Fruit fly (Drosophila melanogaster) whole organism, pupa: ENCODE measurements around the gene Caf1-55.

Source experiments
- CG10348 ChIP-seq: fragments of 200-800 bp; sonication (Bioruptor generic); IDR thresholded peaks from 2 replicates; pipeline ENCODE4 v1.3.6; 2022; ENCODE audit warnings: missing biosample characterization, missing genetic modification characterization
- CG12605 ChIP-seq: fragments of 200-800 bp; sonication (Bioruptor generic); IDR thresholded peaks from 2 replicates; pipeline ENCODE4 v1.3.6; 2022; ENCODE audit warnings: missing biosample characterization, missing genetic modification characterization
- CG13204 ChIP-seq: fragments of 200-800 bp; sonication (Bioruptor generic); optimal IDR thresholded peaks from 2 replicates; lab custom pipeline; 2018; ENCODE audit warnings: missing biosample characterization, mild to moderate bottlenecking, missing genetic modification characterization, moderate library complexity
- CG14655 ChIP-seq: fragments of 200-800 bp; sonication (Bioruptor generic); optimal IDR thresholded peaks from 3 replicates; lab custom pipeline; 2017; ENCODE audit warnings: mild to moderate bottlenecking, missing biosample characterization, missing genetic modification reagents, missing genetic modification characterization
- CG15710 ChIP-seq: fragments of 200-800 bp; sonication (Bioruptor generic); optimal IDR thresholded peaks from 2 replicates; lab custom pipeline; 2018; ENCODE audit warnings: missing biosample characterization, mild to moderate bottlenecking, missing genetic modification characterization, moderate library complexity
- CG17806 ChIP-seq: fragments of 200-800 bp; sonication (Bioruptor generic); optimal IDR thresholded peaks from 2 replicates; lab custom pipeline; 2018; ENCODE audit warnings: missing biosample characterization, mild to moderate bottlenecking, missing genetic modification characterization, moderate library complexity
- CG32121 ChIP-seq: fragments of 200-800 bp; sonication (Bioruptor generic); IDR thresholded peaks from 2 replicates; pipeline ENCODE4 v1.3.6; 2022; ENCODE audit warnings: missing biosample characterization, missing genetic modification characterization
- CG34367 ChIP-seq: fragments of 200-800 bp; sonication (Bioruptor generic); optimal IDR thresholded peaks from 2 replicates; lab custom pipeline; 2018; ENCODE audit warnings: missing biosample characterization, mild to moderate bottlenecking, missing genetic modification characterization
- CG4496 ChIP-seq: fragments of 200-800 bp; sonication (Bioruptor generic); IDR thresholded peaks from 3 replicates; pipeline ENCODE4 v1.3.6; 2022; ENCODE audit warnings: missing biosample characterization, missing genetic modification characterization
- CG8159 ChIP-seq: fragments of 200-800 bp; sonication (Bioruptor generic); optimal IDR thresholded peaks from 3 replicates; lab custom pipeline; 2018; ENCODE audit warnings: missing biosample characterization, mild to moderate bottlenecking, missing genetic modification characterization, moderate library complexity
- CG8301 ChIP-seq: fragments of 200-800 bp; sonication (Bioruptor generic); optimal IDR thresholded peaks from 2 replicates; lab custom pipeline; 2018; ENCODE audit warnings: missing biosample characterization, mild to moderate bottlenecking, missing genetic modification characterization
- CG9948 ChIP-seq: fragments of 200-800 bp; sonication (Bioruptor generic); optimal IDR thresholded peaks from 2 replicates; lab custom pipeline; 2018; ENCODE audit warnings: missing biosample characterization, mild to moderate bottlenecking, missing genetic modification characterization, moderate library complexity
- D1 ChIP-seq: fragments of 200-800 bp; sonication (Bioruptor generic); optimal IDR thresholded peaks from 2 replicates; lab custom pipeline; 2018; ENCODE audit warnings: missing biosample characterization, mild to moderate bottlenecking, missing genetic modification characterization, moderate library complexity
- EcR ChIP-seq: fragments of 200-800 bp; sonication (Bioruptor generic); optimal IDR thresholded peaks from 3 replicates; lab custom pipeline; 2019; ENCODE audit warnings: missing biosample characterization, missing genetic modification characterization, mild to moderate bottlenecking, moderate library complexity, missing genetic modification reagents
- Ets98B ChIP-seq: fragments of 200-800 bp; sonication (Bioruptor generic); IDR thresholded peaks from 2 replicates; pipeline ENCODE4 v1.3.6; 2022; ENCODE audit warnings: missing biosample characterization, missing genetic modification characterization
- Pif1A ChIP-seq: fragments of 200-800 bp; sonication (Bioruptor generic); optimal IDR thresholded peaks from 3 replicates; lab custom pipeline; 2016; ENCODE audit warnings: missing biosample characterization, missing genetic modification characterization
- Pif1B ChIP-seq: fragments of 200-800 bp; sonication (Bioruptor generic); optimal IDR thresholded peaks from 3 replicates; lab custom pipeline; 2016; ENCODE audit warnings: missing biosample characterization, missing genetic modification characterization
- Snoo ChIP-seq: fragments of 200-800 bp; sonication (Bioruptor generic); optimal IDR thresholded peaks from 3 replicates; lab custom pipeline; 2017; ENCODE audit warnings: missing biosample characterization, mild to moderate bottlenecking, missing genetic modification characterization, inconsistent platforms
- fd96Ca ChIP-seq: fragments of 200-800 bp; sonication (Bioruptor generic); IDR thresholded peaks from 3 replicates; pipeline ENCODE4 v1.3.6; 2022; ENCODE audit warnings: missing biosample characterization, missing genetic modification characterization
- gl ChIP-seq: fragments of 200-800 bp; sonication (Bioruptor generic); optimal IDR thresholded peaks from 2 replicates; lab custom pipeline; 2018; ENCODE audit warnings: missing biosample characterization, mild to moderate bottlenecking, missing genetic modification characterization
- rn ChIP-seq: fragments of 200-800 bp; sonication (Bioruptor generic); IDR thresholded peaks from 2 replicates; pipeline ENCODE4 v1.3.6; 2022; ENCODE audit warnings: missing biosample characterization, missing genetic modification characterization

The Caf1-55 gene

DNA sequence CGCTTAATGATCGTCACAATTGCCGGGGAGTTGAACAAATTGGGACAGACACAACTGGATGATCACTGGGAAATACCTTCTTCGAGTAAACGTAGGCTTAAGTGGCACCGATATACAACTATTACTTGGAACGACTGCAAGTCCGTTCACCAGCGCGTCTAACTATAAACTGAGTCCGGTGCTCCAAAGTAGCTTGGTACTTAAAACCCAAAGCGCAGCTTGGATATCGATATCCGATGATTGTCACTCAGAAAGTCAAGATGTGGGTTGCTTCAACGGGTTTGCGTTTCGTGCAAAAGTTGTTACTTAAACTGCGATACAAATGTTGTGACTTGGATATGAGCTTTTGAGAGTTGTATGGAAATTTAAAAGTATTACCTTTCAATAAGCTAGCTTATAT, 19.1 kb upstream of the Caf1-55 start, which contains the start of gene Spn88Ea:
Gene Spn88Ea, minus strand, starts transcription at position 175 of the 400 bp plus-strand sequence.
- TF ChIP-seq CG8301 (tag; lab: Kevin White, UChicago) (no peak), Pif1A (GFP tag; lab: Kevin White, UChicago) (no peak), EcR (peak; percentile 20), Ets98B (GFP tag; lab: Robert Waterston, UW) (peak; percentile 40; the same call in 1 of the 2 replicates), CG13204 (GFP tag; lab: Kevin White, UChicago) (no peak)

- TF ChIP-seq Pif1B (GFP tag; lab: Kevin White, UChicago) (no peak), CG10348 (GFP tag; lab: Robert Waterston, UW) (no peak), CG9948 (tag; lab: Kevin White, UChicago) (no peak), CG14655 (no peak), rn (peak; percentile 32; the same call in 1 of the 2 replicates), D1 (tag; lab: Kevin White, UChicago) (no peak), CG15710 (tag; lab: Kevin White, UChicago) (peak; percentile 32), CG4496 (GFP tag; lab: Robert Waterston, UW) (peak; percentile 71), gl (no peak), Ets98B (GFP tag; lab: Robert Waterston, UW) (peak; percentile 68), fd96Ca (GFP tag; lab: Robert Waterston, UW) (peak; percentile 68; the same call in 2 of the 3 replicates), EcR (no peak), Pif1A (GFP tag; lab: Kevin White, UChicago) (no peak), CG12605 (no peak; the same call in 1 of the 2 replicates), CG8301 (tag; lab: Kevin White, UChicago) (no peak), CG34367 (no peak), CG17806 (tag; lab: Kevin White, UChicago) (no peak), Snoo (tag; lab: Kevin White, UChicago) (peak; percentile 34), CG13204 (GFP tag; lab: Kevin White, UChicago) (no peak), CG32121 (0 out of 2 replicates have a peak, but pooled peaks have one; percentile 24), CG8159 (tag; lab: Kevin White, UChicago) (no peak)
Observed at dm6 chr3R:15208712-15209499, 16.5 kb upstream of the Caf1-55 start, which contains the start of the genes Spn88Eb and Mau2. TSS of gene Spn88Eb (minus strand) at chr3R:15208762. TSS of gene Mau2 (plus strand) at chr3R:15209204.

DNA sequence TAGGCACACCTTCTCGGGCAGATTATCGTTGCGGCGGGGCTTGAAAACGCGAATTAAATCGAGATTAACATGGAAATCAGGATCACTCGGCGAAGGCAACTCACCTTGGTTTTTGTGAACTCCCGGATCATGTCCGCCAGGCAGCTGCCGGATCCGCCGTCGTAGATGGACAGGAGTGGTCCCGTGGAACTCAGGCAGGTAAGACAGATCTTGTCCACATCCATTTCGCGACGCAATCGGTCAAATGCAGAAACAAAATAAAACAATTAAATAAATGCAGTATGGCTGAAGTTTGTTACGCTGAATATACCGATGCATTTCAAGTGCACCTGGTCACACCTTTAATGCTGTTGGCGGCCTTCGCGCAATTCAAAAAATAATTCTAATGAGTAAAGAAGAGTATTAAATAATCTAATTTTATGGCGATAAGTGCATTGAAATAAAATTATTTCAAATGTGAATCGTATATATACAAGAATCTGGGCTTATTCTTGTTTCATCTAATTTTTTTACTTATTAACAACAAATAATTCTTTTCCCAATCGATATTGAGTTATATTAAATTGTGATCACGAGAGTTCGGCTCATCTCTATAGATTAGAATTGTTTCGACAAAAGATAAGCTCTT, 11.9 kb upstream of the Caf1-55 start, which contains the start of the genes CG6654 and CG4210:
Gene CG6654, minus strand, starts transcription at position 297 of the 628 bp plus-strand sequence.
Gene CG4210, plus strand, starts transcription at position 613 of the 628 bp plus-strand sequence.
- TF ChIP-seq CG8159 (tag; lab: Kevin White, UChicago) (no peak), Pif1A (GFP tag; lab: Kevin White, UChicago) (no peak), CG32121 (no peak), fd96Ca (GFP tag; lab: Robert Waterston, UW) (no peak), CG8301 (tag; lab: Kevin White, UChicago) (no peak), CG13204 (GFP tag; lab: Kevin White, UChicago) (no peak), D1 (tag; lab: Kevin White, UChicago) (no peak), CG15710 (tag; lab: Kevin White, UChicago) (no peak), CG4496 (GFP tag; lab: Robert Waterston, UW) (no peak), EcR (no peak)

DNA sequence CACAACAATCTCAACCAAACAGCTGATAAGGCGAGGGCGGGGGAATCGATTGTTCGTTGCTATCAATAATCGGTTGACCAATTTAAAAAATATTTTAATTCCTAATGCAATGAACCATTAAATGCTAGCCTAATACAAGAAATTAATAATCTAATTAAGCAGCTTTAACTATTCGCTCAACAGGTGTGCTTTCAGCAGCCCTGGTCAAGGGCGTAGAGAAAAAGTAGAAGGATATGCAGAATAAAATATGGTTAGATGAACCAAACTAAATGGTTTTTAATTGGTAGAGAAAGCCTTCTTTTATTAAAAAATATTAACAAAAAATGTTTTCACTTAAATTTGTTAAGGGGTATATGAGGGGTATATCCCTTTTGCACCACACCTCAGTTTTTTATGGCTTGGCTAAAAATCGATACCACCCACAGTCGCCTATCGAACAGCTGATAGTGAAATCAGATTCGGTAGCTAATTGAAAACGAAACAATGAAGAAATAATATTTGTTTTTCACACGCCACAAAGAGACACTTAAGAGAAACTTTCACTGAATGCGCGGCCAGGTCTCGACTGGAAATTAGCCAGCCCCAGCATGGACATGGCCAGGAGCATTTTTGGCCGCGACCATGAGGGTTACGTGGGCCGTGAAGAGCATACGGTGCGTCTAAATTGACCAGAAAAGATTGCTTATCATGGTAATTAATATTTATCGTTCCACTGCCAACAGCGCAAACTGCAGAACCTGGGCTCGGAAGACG, 6.4 kb upstream of the Caf1-55 start, which contains the start of the genes SIDL and CG12241:
Gene SIDL, minus strand, starts transcription at position 51 of the 753 bp plus-strand sequence.
Gene CG12241, plus strand, starts transcription at position 433 of the 753 bp plus-strand sequence.
- TF ChIP-seq Ets98B (GFP tag; lab: Robert Waterston, UW) (peak; percentile 98), CG12605 (peak; percentile 97), EcR (no peak), CG14655 (no peak), D1 (tag; lab: Kevin White, UChicago) (no peak), CG8301 (tag; lab: Kevin White, UChicago) (peak; percentile 90), gl (peak; percentile 77), CG32121 (peak; percentile 97), fd96Ca (GFP tag; lab: Robert Waterston, UW) (peak; percentile 96), Snoo (tag; lab: Kevin White, UChicago) (peak; percentile 95), CG13204 (GFP tag; lab: Kevin White, UChicago) (no peak), rn (peak; percentile 98), CG15710 (tag; lab: Kevin White, UChicago) (peak; percentile 66), CG4496 (GFP tag; lab: Robert Waterston, UW) (peak; percentile 99), CG10348 (GFP tag; lab: Robert Waterston, UW) (no peak), Pif1B (GFP tag; lab: Kevin White, UChicago) (no peak), CG34367 (no peak), CG9948 (tag; lab: Kevin White, UChicago) (peak; percentile 86), CG8159 (tag; lab: Kevin White, UChicago) (peak; percentile 93), CG17806 (tag; lab: Kevin White, UChicago) (peak; percentile 92)
